Worm (Caenorhabditis elegans) whole organism, L2 larva: ENCODE measurements around the gene nhr-48.

Experiments used
- R02D3.7 ChIP-seq: fragments of 150-350 bp; optimal IDR thresholded peaks from 2 replicates; lab custom pipeline; 2014; ENCODE audit warnings: missing biosample characterization, missing genetic modification characterization
- mab-5 ChIP-seq: fragments of 150-350 bp; optimal IDR thresholded peaks from 2 replicates; lab custom pipeline; 2014; ENCODE audit warnings: missing biosample characterization, missing genetic modification characterization
- nhr-11 ChIP-seq: fragments of 150-350 bp; optimal IDR thresholded peaks from 2 replicates; lab custom pipeline; 2014; ENCODE audit warnings: missing biosample characterization, missing genetic modification characterization
- nhr-237 ChIP-seq: fragments of 150-350 bp; optimal IDR thresholded peaks from 2 replicates; lab custom pipeline; 2014; ENCODE audit warnings: missing biosample characterization, missing genetic modification characterization
- nhr-77 ChIP-seq: fragments of 150-350 bp; optimal IDR thresholded peaks from 2 replicates; lab custom pipeline; 2014; ENCODE audit warnings: missing biosample characterization, missing genetic modification characterization
- unc-62 ChIP-seq: fragments of 150-350 bp; optimal IDR thresholded peaks from 2 replicates; lab custom pipeline; 2014; ENCODE audit warnings: missing biosample characterization, missing genetic modification reagents, missing genetic modification characterization

- no peak for TF ChIP-seq unc-62 (GFP tag; lab: Kevin White, UChicago)
- no peak for TF ChIP-seq R02D3.7 (tag; lab: Kevin White, UChicago)
- no peak for TF ChIP-seq nhr-237 (tag; lab: Kevin White, UChicago)
- TF ChIP-seq mab-5: no peak
- TF ChIP-seq nhr-77: no peak
- no peak for TF ChIP-seq nhr-11
Observed at ce11 chrX:15731668-15732067, 23.7 kb downstream of the nhr-48 start, which contains the start of gene lin-15A.
